Fruit fly (Drosophila melanogaster) whole organism, prepupa: ENCODE measurements around the gene Art9.

Experiments used
- Blimp-1 ChIP-seq: fragments of 200-800 bp; sonication (Bioruptor generic); optimal IDR thresholded peaks from 3 replicates; lab custom pipeline; 2017; ENCODE audit warnings: missing biosample characterization, missing genetic modification characterization, mild to moderate bottlenecking, moderate library complexity, missing genetic modification reagents
- CG10631 ChIP-seq: fragments of 200-800 bp; sonication (Bioruptor generic); optimal IDR thresholded peaks from 2 replicates; lab custom pipeline; 2016; ENCODE audit warnings: missing biosample characterization, missing genetic modification characterization
- CG11294 ChIP-seq: fragments of 200-800 bp; sonication (Bioruptor generic); IDR thresholded peaks from 2 replicates; pipeline ENCODE4 v1.3.6; 2022; ENCODE audit warnings: missing biosample characterization, missing genetic modification characterization
- CG11762 ChIP-seq: fragments of 200-800 bp; sonication (Bioruptor generic); optimal IDR thresholded peaks from 3 replicates; lab custom pipeline; 2016; ENCODE audit warnings: missing biosample characterization, missing genetic modification characterization; ENCODE audit not compliant: insufficient read depth
- CG15336 ChIP-seq: fragments of 200-800 bp; sonication (Bioruptor generic); IDR thresholded peaks from 2 replicates; pipeline ENCODE4 v1.3.6; 2022; ENCODE audit warnings: missing biosample characterization, missing genetic modification characterization
- CG1621 ChIP-seq: fragments of 200-800 bp; sonication (Bioruptor generic); optimal IDR thresholded peaks from 3 replicates; lab custom pipeline; 2018; ENCODE audit warnings: missing biosample characterization, mild to moderate bottlenecking, missing genetic modification characterization
- CG16779 ChIP-seq: fragments of 200-800 bp; sonication (Bioruptor generic); optimal IDR thresholded peaks from 3 replicates; lab custom pipeline; 2017; ENCODE audit warnings: missing biosample characterization, mild to moderate bottlenecking, missing genetic modification characterization
- CG3032 ChIP-seq: fragments of 200-800 bp; optimal IDR thresholded peaks from 2 replicates; lab custom pipeline; 2019; ENCODE audit warnings: missing biosample characterization, mild to moderate bottlenecking, missing genetic modification characterization, moderate library complexity
- CG31627 ChIP-seq: fragments of 200-800 bp; sonication (Bioruptor generic); optimal IDR thresholded peaks from 3 replicates; lab custom pipeline; 2016; ENCODE audit warnings: missing biosample characterization, missing genetic modification characterization
- CG32006 ChIP-seq: fragments of 200-800 bp; sonication (Bioruptor generic); optimal IDR thresholded peaks from 3 replicates; lab custom pipeline; 2017; ENCODE audit warnings: missing biosample characterization, mild to moderate bottlenecking, missing genetic modification characterization
- CG34406 ChIP-seq: fragments of 200-800 bp; sonication (Bioruptor generic); optimal IDR thresholded peaks from 3 replicates; lab custom pipeline; 2016; ENCODE audit warnings: missing biosample characterization, missing genetic modification characterization
- CG3919 ChIP-seq: fragments of 200-800 bp; sonication (Bioruptor generic); optimal IDR thresholded peaks from 3 replicates; lab custom pipeline; 2016; ENCODE audit warnings: missing biosample characterization, missing genetic modification characterization
- CG6163 ChIP-seq: fragments of 200-800 bp; sonication (Bioruptor generic); IDR thresholded peaks from 3 replicates; pipeline ENCODE4 v1.3.6; 2022; ENCODE audit warnings: missing biosample characterization, missing genetic modification characterization
- CG6276 ChIP-seq: fragments of 200-800 bp; sonication (Bioruptor generic); optimal IDR thresholded peaks from 2 replicates; lab custom pipeline; 2017; ENCODE audit warnings: missing biosample characterization, mild to moderate bottlenecking, missing genetic modification characterization
- CG6792 ChIP-seq: fragments of 200-800 bp; sonication (Bioruptor generic); optimal IDR thresholded peaks from 3 replicates; lab custom pipeline; 2016; ENCODE audit warnings: missing biosample characterization, missing genetic modification characterization
- CG6808 ChIP-seq: fragments of 200-800 bp; sonication (Bioruptor generic); optimal IDR thresholded peaks from 3 replicates; lab custom pipeline; 2017; ENCODE audit warnings: missing biosample characterization, missing genetic modification characterization, mild to moderate bottlenecking, moderate library complexity, missing genetic modification reagents
- CG6854 ChIP-seq: fragments of 200-800 bp; sonication (Bioruptor generic); optimal IDR thresholded peaks from 2 replicates; lab custom pipeline; 2017; ENCODE audit warnings: missing biosample characterization, mild to moderate bottlenecking, missing genetic modification characterization
- CG8319 ChIP-seq: fragments of 200-800 bp; sonication (Bioruptor generic); optimal IDR thresholded peaks from 3 replicates; lab custom pipeline; 2016; ENCODE audit warnings: missing biosample characterization, missing genetic modification characterization
- CG8632 ChIP-seq: fragments of 200-800 bp; sonication (Bioruptor generic); optimal IDR thresholded peaks from 3 replicates; lab custom pipeline; 2016; ENCODE audit warnings: missing biosample characterization, missing genetic modification characterization
- Eip78C ChIP-seq: fragments of 200-800 bp; sonication (Bioruptor generic); peaks from one replicate; lab custom pipeline; 2016; ENCODE audit warnings: missing biosample characterization, missing genetic modification characterization
- Eip93F ChIP-seq: fragments of 200-800 bp; sonication (Bioruptor generic); optimal IDR thresholded peaks from 2 replicates; lab custom pipeline; 2016; ENCODE audit warnings: missing biosample characterization, mild to moderate bottlenecking, missing genetic modification characterization
- Ets21C ChIP-seq: fragments of 200-800 bp; sonication (Bioruptor generic); optimal IDR thresholded peaks from 3 replicates; lab custom pipeline; 2016; ENCODE audit warnings: missing biosample characterization, missing genetic modification characterization
- Ets96B ChIP-seq: fragments of 200-800 bp; optimal IDR thresholded peaks from 2 replicates; lab custom pipeline; 2019; ENCODE audit warnings: missing biosample characterization, mild to moderate bottlenecking, missing genetic modification characterization, moderate library complexity
- Gug ChIP-seq: fragments of 200-800 bp; sonication (Bioruptor generic); IDR thresholded peaks from 2 replicates; pipeline ENCODE4 v1.3.6; 2022; ENCODE audit warnings: missing biosample characterization, missing genetic modification characterization
- Hr38 ChIP-seq: sonication (Bioruptor generic); optimal IDR thresholded peaks from 2 replicates; lab custom pipeline; 2016; ENCODE audit warnings: missing biosample characterization, missing genetic modification characterization
- Hr39 ChIP-seq: fragments of 200-800 bp; sonication (Bioruptor generic); optimal IDR thresholded peaks from 2 replicates; lab custom pipeline; 2016; ENCODE audit warnings: missing biosample characterization, missing genetic modification characterization
- Hr4 ChIP-seq: fragments of 200-800 bp; sonication (Bioruptor generic); optimal IDR thresholded peaks from 3 replicates; lab custom pipeline; 2016; ENCODE audit warnings: missing biosample characterization, missing genetic modification characterization
- Lpt ChIP-seq: fragments of 200-800 bp; sonication (Bioruptor generic); optimal IDR thresholded peaks from 3 replicates; lab custom pipeline; 2016; ENCODE audit warnings: missing biosample characterization, missing genetic modification characterization
- Met ChIP-seq: fragments of 200-800 bp; sonication (Bioruptor generic); optimal IDR thresholded peaks from 3 replicates; lab custom pipeline; 2016; ENCODE audit warnings: missing biosample characterization, missing genetic modification characterization
- OdsH ChIP-seq: fragments of 200-800 bp; sonication (Bioruptor generic); optimal IDR thresholded peaks from 3 replicates; lab custom pipeline; 2016; ENCODE audit warnings: missing biosample characterization, missing genetic modification characterization
- Smox ChIP-seq: fragments of 200-800 bp; sonication (Bioruptor generic); optimal IDR thresholded peaks from 3 replicates; lab custom pipeline; 2016; ENCODE audit warnings: missing biosample characterization, missing genetic modification characterization
- Sox102F ChIP-seq: fragments of 200-800 bp; sonication (Bioruptor generic); optimal IDR thresholded peaks from 2 replicates; lab custom pipeline; 2016; ENCODE audit warnings: missing biosample characterization, mild to moderate bottlenecking, missing genetic modification characterization
- Sox14 ChIP-seq: fragments of 200-800 bp; sonication (Bioruptor generic); optimal IDR thresholded peaks from 3 replicates; lab custom pipeline; 2016; ENCODE audit warnings: missing biosample characterization, missing genetic modification characterization
- Sox15 ChIP-seq: fragments of 200-800 bp; sonication (Bioruptor generic); optimal IDR thresholded peaks from 3 replicates; lab custom pipeline; 2016; ENCODE audit warnings: missing biosample characterization, missing genetic modification characterization
- achi ChIP-seq: fragments of 200-800 bp; sonication (Bioruptor generic); optimal IDR thresholded peaks from 3 replicates; lab custom pipeline; 2016; ENCODE audit warnings: missing biosample characterization, missing genetic modification characterization
- dsx ChIP-seq: fragments of 200-800 bp; optimal IDR thresholded peaks from 3 replicates; lab custom pipeline; 2019; ENCODE audit warnings: missing biosample characterization, mild to moderate bottlenecking, missing genetic modification characterization, moderate library complexity; ENCODE audit not compliant: poor library complexity, severe bottlenecking
- esn ChIP-seq: fragments of 200-800 bp; sonication (Bioruptor generic); optimal IDR thresholded peaks from 2 replicates; lab custom pipeline; 2016; ENCODE audit warnings: missing biosample characterization, mild to moderate bottlenecking, missing genetic modification characterization, moderate library complexity
- fd59A ChIP-seq: fragments of 200-800 bp; sonication (Bioruptor generic); optimal IDR thresholded peaks from 2 replicates; lab custom pipeline; 2017; ENCODE audit warnings: missing biosample characterization, mild to moderate bottlenecking, missing genetic modification characterization, missing genetic modification reagents
- fkh ChIP-seq: fragments of 200-800 bp; sonication (Bioruptor generic); optimal IDR thresholded peaks from 3 replicates; lab custom pipeline; 2017; ENCODE audit warnings: missing biosample characterization, mild to moderate bottlenecking, missing genetic modification characterization, moderate library complexity
- lz ChIP-seq: fragments of 200-800 bp; sonication (Bioruptor generic); optimal IDR thresholded peaks from 3 replicates; lab custom pipeline; 2016; ENCODE audit warnings: missing biosample characterization, missing genetic modification characterization
- pdm3 ChIP-seq: fragments of 200-800 bp; sonication (Bioruptor generic); optimal IDR thresholded peaks from 3 replicates; lab custom pipeline; 2016; ENCODE audit warnings: missing biosample characterization, missing genetic modification characterization
- salr ChIP-seq, 2 experiments: fragments of 200-800 bp; sonication (Bioruptor generic); optimal IDR thresholded peaks; 3 replicates each; lab custom pipeline; 2016 to 2018; ENCODE audit warnings: missing biosample characterization in 2 of 2, missing genetic modification characterization in 2 of 2, mild to moderate bottlenecking in 1 of 2
- spab ChIP-seq: fragments of 200-800 bp; sonication (Bioruptor generic); optimal IDR thresholded peaks from 2 replicates; lab custom pipeline; 2017; ENCODE audit warnings: missing biosample characterization, mild to moderate bottlenecking, missing genetic modification characterization, missing genetic modification reagents
- ss ChIP-seq, 2 experiments: fragments of 200-800 bp; sonication (Bioruptor generic); optimal IDR thresholded peaks; 2 replicates in 1 of 2; 3 replicates in 1 of 2; lab custom pipeline; 2017 to 2018; ENCODE audit warnings: mild to moderate bottlenecking in 2 of 2, missing biosample characterization in 2 of 2, missing genetic modification characterization in 2 of 2, moderate library complexity in 1 of 2
- svp ChIP-seq: fragments of 200-800 bp; sonication (Bioruptor generic); peaks from one replicate; lab custom pipeline; 2016; ENCODE audit warnings: missing biosample characterization, missing genetic modification characterization
- topi ChIP-seq: fragments of 200-800 bp; sonication (Bioruptor generic); optimal IDR thresholded peaks from 3 replicates; lab custom pipeline; 2016; ENCODE audit warnings: missing biosample characterization, missing genetic modification characterization
- vri ChIP-seq: fragments of 200-800 bp; sonication (Bioruptor generic); optimal IDR thresholded peaks from 3 replicates; lab custom pipeline; 2016; ENCODE audit warnings: missing biosample characterization, mild to moderate bottlenecking, missing genetic modification characterization

The Art9 gene

dm6 chr3R:13934618-13935017, 8.6 kb downstream of the Art9 start (continued):
- peak; percentile 72 for TF ChIP-seq Met (GFP tag; lab: Kevin White, UChicago)
- TF ChIP-seq CG10631 (GFP tag; lab: Kevin White, UChicago): peak; percentile 36
- TF ChIP-seq Sox15 (GFP tag; lab: Kevin White, UChicago): peak; percentile 24
- TF ChIP-seq Eip78C (GFP tag; lab: Kevin White, UChicago): peak; percentile 95
- TF ChIP-seq Gug (GFP tag; lab: Robert Waterston, UW): no peak
- TF ChIP-seq Sox102F (GFP tag; lab: Kevin White, UChicago): peak; percentile 72
- TF ChIP-seq Ets96B (tag; lab: Kevin White, UChicago): peak; percentile 58
- TF ChIP-seq CG6854: no peak
- TF ChIP-seq CG32006 (GFP tag; lab: Kevin White, UChicago): peak; percentile 53
- TF ChIP-seq CG1621: no peak
- peak; percentile 44 for TF ChIP-seq dsx (GFP tag; lab: Kevin White, UChicago)
- peak; percentile 67 for TF ChIP-seq lz
- peak in 1 of 2 experiments; percentile 31 for TF ChIP-seq salr (GFP tag; optimal IDR thresholded peaks at IDR 0.05; lab: Kevin White, UChicago)
- TF ChIP-seq CG6163: 0 out of 3 replicates have a peak, but pooled peaks have one; percentile 30
- TF ChIP-seq topi (GFP tag; lab: Kevin White, UChicago): peak; percentile 67
- TF ChIP-seq CG15336: no peak
- TF ChIP-seq fd59A (GFP tag; lab: Kevin White, UChicago): peak; percentile 24
- peak; percentile 37 for TF ChIP-seq CG3032 (tag; lab: Kevin White, UChicago)
- peak; percentile 49 for TF ChIP-seq CG3919 (GFP tag; lab: Kevin White, UChicago)
- TF ChIP-seq esn: peak; percentile 77
- no peak for TF ChIP-seq CG11294
- TF ChIP-seq Hr38 (GFP tag; lab: Kevin White, UChicago): no peak
- no peak for TF ChIP-seq Blimp-1 (GFP tag; lab: Kevin White, UChicago)
- TF ChIP-seq CG6792 (GFP tag; lab: Kevin White, UChicago): peak; percentile 63
- TF ChIP-seq svp (GFP tag; lab: Kevin White, UChicago): peak; percentile 89
- TF ChIP-seq achi (GFP tag; lab: Kevin White, UChicago): peak; percentile 70
- TF ChIP-seq ss (GFP tag; optimal IDR thresholded peaks at IDR 0.05; lab: Kevin White, UChicago): peak in 1 of 2 experiments; percentile 54
- TF ChIP-seq fkh (GFP tag; lab: Kevin White, UChicago): no peak
- peak; percentile 41 for TF ChIP-seq Ets21C (GFP tag; lab: Kevin White, UChicago)
- no peak for TF ChIP-seq spab
- TF ChIP-seq Sox14 (GFP tag; lab: Kevin White, UChicago): peak; percentile 54
- no peak for TF ChIP-seq Eip93F
- TF ChIP-seq CG6808: peak; percentile 26
- TF ChIP-seq CG8319 (GFP tag; lab: Kevin White, UChicago): peak; percentile 35
- TF ChIP-seq Hr39: peak; percentile 57
- no peak for TF ChIP-seq CG16779 (tag; lab: Kevin White, UChicago)
- TF ChIP-seq CG6276 (GFP tag; lab: Kevin White, UChicago): no peak

- TF ChIP-seq Hr4 (GFP tag; lab: Kevin White, UChicago): no peak
- peak; percentile 91 for TF ChIP-seq dsx (GFP tag; lab: Kevin White, UChicago)
Measured at dm6 chr3R:13933966-13934365, 9.3 kb downstream of the Art9 start.

- TF ChIP-seq esn (peak; percentile 61), Met (GFP tag; lab: Kevin White, UChicago) (peak; percentile 73), Lpt (no peak), svp (GFP tag; lab: Kevin White, UChicago) (peak; percentile 80), fkh (GFP tag; lab: Kevin White, UChicago) (no peak), achi (GFP tag; lab: Kevin White, UChicago) (peak; percentile 53), Smox (GFP tag; lab: Kevin White, UChicago) (peak; percentile 61), Hr39 (peak; percentile 53), lz (peak; percentile 49), Sox102F (GFP tag; lab: Kevin White, UChicago) (peak; percentile 53), CG6854 (no peak), Ets21C (GFP tag; lab: Kevin White, UChicago) (peak; percentile 39), OdsH (GFP tag; lab: Kevin White, UChicago) (peak; percentile 28), CG6276 (GFP tag; lab: Kevin White, UChicago) (no peak), CG3919 (GFP tag; lab: Kevin White, UChicago) (peak; percentile 5), CG11762 (no peak), Eip78C (GFP tag; lab: Kevin White, UChicago) (peak; percentile 88), CG8632 (GFP tag; lab: Kevin White, UChicago) (peak; percentile 32), vri (GFP tag; lab: Kevin White, UChicago) (peak; percentile 27), CG6163 (no peak), CG34406 (peak; percentile 31), CG31627 (GFP tag; lab: Kevin White, UChicago) (peak; percentile 57), CG15336 (no peak), Sox14 (GFP tag; lab: Kevin White, UChicago) (peak; percentile 49), pdm3 (peak; percentile 26)
Measured at dm6 chr3R:13931813-13932212, 11.4 kb downstream of the Art9 start.
